Worm (Caenorhabditis elegans) whole organism, L1 larva: ENCODE data around the gene B0348.1.

ENCODE experiments used
- C16A3.4 ChIP-seq: fragments of 150-350 bp; optimal IDR thresholded peaks from 2 replicates; lab custom pipeline; 2014; ENCODE audit warnings: missing biosample characterization, missing genetic modification characterization
- F16B12.6 ChIP-seq: fragments of 150-350 bp; optimal IDR thresholded peaks from 2 replicates; lab custom pipeline; 2014; ENCODE audit warnings: missing biosample characterization, missing genetic modification characterization
- aha-1 ChIP-seq: fragments of 150-350 bp; optimal IDR thresholded peaks from 2 replicates; lab custom pipeline; 2014; ENCODE audit warnings: missing biosample characterization, missing genetic modification characterization
- blmp-1 ChIP-seq: fragments of 150-350 bp; optimal IDR thresholded peaks from 2 replicates; lab custom pipeline; 2014; ENCODE audit warnings: missing biosample characterization, missing genetic modification characterization
- ceh-63 ChIP-seq: fragments of 200-800 bp; sonication (Bioruptor generic); optimal IDR thresholded peaks from 2 replicates; lab custom pipeline; 2018; ENCODE audit warnings: mild to moderate bottlenecking, missing genetic modification characterization, missing compliant biosample characterization
- dpl-1 ChIP-seq, 3 experiments: fragments of 150-350 bp in 2 of 3; sonication (generic microtip) in 1 of 3; optimal IDR thresholded peaks; 2 replicates each; lab custom pipeline; 2014 to 2017; ENCODE audit warnings: missing biosample characterization in 3 of 3, missing genetic modification characterization in 3 of 3, missing genetic modification reagents in 3 of 3
- efl-1 ChIP-seq, 4 experiments: fragments of 150-350 bp; optimal IDR thresholded peaks in 3 of 4; peaks in 1 of 4; 1 replicate in 1 of 4; 2 replicates in 3 of 4; lab custom pipeline; 2014; ENCODE audit warnings: missing biosample characterization in 2 of 4, missing genetic modification characterization in 2 of 4, missing genetic modification reagents in 2 of 4
- egl-13 ChIP-seq: sonication (generic microtip); optimal IDR thresholded peaks from 2 replicates; lab custom pipeline; 2016; ENCODE audit warnings: missing genotype, missing genetic modification reagents, missing genetic modification characterization, missing compliant biosample characterization
- elt-2 ChIP-seq: sonication (generic microtip); optimal IDR thresholded peaks from 2 replicates; lab custom pipeline; 2016; ENCODE audit warnings: missing genetic modification characterization, mild to moderate bottlenecking, inconsistent platforms, missing compliant biosample characterization, missing genetic modification reagents
- elt-3 ChIP-seq, 6 experiments: fragments of 150-350 bp in 1 of 6; sonication (generic microtip); optimal IDR thresholded peaks; 2 replicates each; lab custom pipeline; 2017 to 2018; ENCODE audit warnings: missing biosample characterization in 6 of 6, missing genetic modification characterization in 6 of 6, inconsistent platforms in 1 of 6
- fos-1 ChIP-seq: fragments of 150-350 bp; optimal IDR thresholded peaks from 2 replicates; lab custom pipeline; 2014; ENCODE audit warnings: missing biosample characterization, missing genetic modification characterization
- grh-1 ChIP-seq: fragments of 200-800 bp; sonication (Bioruptor generic); IDR thresholded peaks from 2 replicates; pipeline ENCODE4 v1.3.6; 2022; ENCODE audit warnings: missing genetic modification reagents, missing genetic modification characterization, missing compliant biosample characterization
- hlh-4 ChIP-seq: sonication (generic microtip); optimal IDR thresholded peaks from 2 replicates; lab custom pipeline; 2016; ENCODE audit warnings: mild to moderate bottlenecking, missing genetic modification characterization, missing compliant biosample characterization
- isw-1 ChIP-seq: fragments of 200-800 bp; sonication (Bioruptor generic); IDR thresholded peaks from 2 replicates; pipeline ENCODE4 v1.3.6; 2022; ENCODE audit warnings: missing genetic modification characterization, missing compliant biosample characterization
- lin-14 ChIP-seq: fragments of 200-800 bp; sonication (Bioruptor generic); optimal IDR thresholded peaks from 2 replicates; lab custom pipeline; 2018; ENCODE audit warnings: mild to moderate bottlenecking, missing genetic modification characterization, moderate library complexity, missing compliant biosample characterization
- lin-35 ChIP-seq, 2 experiments: fragments of 150-350 bp; optimal IDR thresholded peaks; 2 replicates each; lab custom pipeline; 2014; ENCODE audit warnings: missing biosample characterization in 2 of 2, missing genetic modification characterization in 2 of 2, missing genetic modification reagents in 2 of 2
- mdl-1 ChIP-seq, 2 experiments: fragments of 150-350 bp; optimal IDR thresholded peaks; 2 replicates each; lab custom pipeline; 2014 to 2017; ENCODE audit warnings: missing biosample characterization in 2 of 2, missing genetic modification characterization in 2 of 2, inconsistent platforms in 1 of 2
- mef-2 ChIP-seq: fragments of 150-350 bp; optimal IDR thresholded peaks from 2 replicates; lab custom pipeline; 2014; ENCODE audit warnings: missing biosample characterization, missing genetic modification characterization
- mep-1 ChIP-seq: fragments of 150-350 bp; optimal IDR thresholded peaks from 2 replicates; lab custom pipeline; 2014; ENCODE audit warnings: missing biosample characterization, missing genetic modification characterization
- nhr-19 ChIP-seq: fragments of 200-800 bp; sonication (Bioruptor generic); conservative IDR thresholded peaks from 2 replicates; pipeline ENCODE4 v1.3.6; 2022; ENCODE audit warnings: missing genetic modification characterization, missing compliant biosample characterization
- nhr-47 ChIP-seq: sonication (generic microtip); optimal IDR thresholded peaks from 2 replicates; lab custom pipeline; 2016; ENCODE audit warnings: mild to moderate bottlenecking, missing genetic modification characterization, moderate library complexity, missing compliant biosample characterization
- nhr-77 ChIP-seq: fragments of 150-350 bp; optimal IDR thresholded peaks from 2 replicates; lab custom pipeline; 2014; ENCODE audit warnings: missing biosample characterization, missing genetic modification characterization
- rnt-1 ChIP-seq: sonication (generic microtip); optimal IDR thresholded peaks from 2 replicates; lab custom pipeline; 2016; ENCODE audit warnings: mild to moderate bottlenecking, missing genetic modification characterization, moderate library complexity, missing compliant biosample characterization
- snpc-4 ChIP-seq: fragments of 150-350 bp; optimal IDR thresholded peaks from 2 replicates; lab custom pipeline; 2014; ENCODE audit warnings: missing biosample characterization, missing genetic modification characterization
- sptf-1 ChIP-seq: fragments of 150-350 bp; optimal IDR thresholded peaks from 2 replicates; lab custom pipeline; 2014; ENCODE audit warnings: missing biosample characterization, missing genetic modification characterization
- unc-62 ChIP-seq: fragments of 150-350 bp; optimal IDR thresholded peaks from 2 replicates; lab custom pipeline; 2014; ENCODE audit warnings: missing biosample characterization, missing genetic modification reagents, missing genetic modification characterization
- zag-1 ChIP-seq: fragments of 150-350 bp; optimal IDR thresholded peaks from 2 replicates; lab custom pipeline; 2014; ENCODE audit warnings: missing biosample characterization, missing genetic modification characterization
- zip-4 ChIP-seq: fragments of 200-800 bp; sonication (Bioruptor generic); optimal IDR thresholded peaks from 2 replicates; lab custom pipeline; 2018; ENCODE audit warnings: mild to moderate bottlenecking, missing genetic modification characterization, moderate library complexity, missing compliant biosample characterization

The B0348.1 gene

DNA sequence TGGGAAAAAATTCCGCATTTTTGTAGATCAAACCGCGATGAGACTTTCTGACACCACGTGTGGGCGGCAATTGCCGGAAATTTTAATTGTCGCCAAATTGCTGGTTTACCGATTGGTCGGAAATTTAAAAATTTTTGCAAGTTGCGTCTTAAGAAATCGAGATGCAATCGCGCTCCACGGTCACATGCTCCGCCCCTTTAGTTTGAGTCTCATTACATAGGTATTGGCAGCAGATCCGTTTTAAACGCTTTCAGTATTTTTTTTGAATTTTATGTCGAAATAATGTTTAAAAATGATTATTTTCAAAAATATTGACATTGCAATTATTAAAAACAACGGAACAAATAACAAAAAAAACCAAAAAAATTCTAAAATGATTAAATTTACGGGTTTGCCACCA lies 37.0 kb upstream of the B0348.1 start:
- TF ChIP-seq isw-1 (no peak), elt-2 (tag; lab: Kevin White, UChicago) (no peak), efl-1 (optimal IDR thresholded peaks at IDR 0.05; lab: Kevin White, UChicago) (no peak), efl-1 (GFP tag; optimal IDR thresholded peaks at IDR 0.05 in 1 of 2; lab: Kevin White, UChicago) (peak in 1 of 2 experiments; percentile 91), sptf-1 (no peak)

DNA sequence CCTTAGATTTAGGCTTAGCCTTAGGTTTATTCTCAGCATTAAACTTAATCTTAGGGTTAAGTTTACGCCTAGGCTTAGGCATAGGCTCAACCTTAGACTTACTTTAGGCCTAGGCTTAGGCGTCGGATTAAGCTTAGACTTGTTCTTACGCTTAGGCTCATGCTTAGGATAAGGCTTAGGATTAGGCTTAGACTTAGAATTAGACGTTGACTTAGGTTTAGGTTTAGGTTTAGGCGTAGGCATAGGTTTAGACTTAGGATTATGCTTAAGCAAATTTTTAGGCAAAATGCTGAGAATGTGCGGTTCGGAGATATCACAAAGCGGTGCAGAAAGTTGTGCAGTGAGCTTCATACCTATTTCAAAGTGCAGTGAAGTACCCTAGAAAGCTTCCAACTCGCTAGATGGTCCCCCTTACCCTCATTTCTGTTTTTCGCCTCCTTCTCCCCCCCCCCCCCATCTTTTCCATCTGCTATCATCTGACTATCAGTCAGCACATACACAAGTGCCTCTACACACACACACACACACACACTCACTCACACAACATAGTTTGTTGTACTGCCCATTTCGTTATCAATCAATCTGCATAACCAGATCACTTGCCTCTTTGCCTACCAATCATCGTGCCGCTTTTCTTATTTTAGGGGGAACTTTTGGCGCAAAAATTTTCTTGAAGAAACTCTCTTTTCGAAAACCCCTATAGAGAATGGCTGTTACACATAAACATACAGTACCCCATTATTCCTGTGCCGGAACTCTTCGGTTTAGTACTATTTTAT lies 32.5 kb upstream of the B0348.1 start:
- no peak for TF ChIP-seq efl-1 (optimal IDR thresholded peaks at IDR 0.05; lab: Kevin White, UChicago)
- peak in 1 of 2 experiments; percentile 87 for TF ChIP-seq efl-1 (GFP tag; optimal IDR thresholded peaks at IDR 0.05 in 1 of 2; lab: Kevin White, UChicago)
- TF ChIP-seq nhr-47 (tag; lab: Kevin White, UChicago) = no peak
- no peak for TF ChIP-seq fos-1 (tag; lab: Kevin White, UChicago)
- no peak for TF ChIP-seq nhr-77 (tag; lab: Kevin White, UChicago)
- no peak for TF ChIP-seq mdl-1 (tag; optimal IDR thresholded peaks at IDR 0.05; lab: Kevin White, UChicago)
- TF ChIP-seq blmp-1 (tag; lab: Kevin White, UChicago) = no peak
- peak; percentile 19 for TF ChIP-seq elt-2 (tag; lab: Kevin White, UChicago)
- TF ChIP-seq lin-35 (GFP tag; optimal IDR thresholded peaks at IDR 0.05; lab: Kevin White, UChicago) = peak in 1 of 2 experiments; percentile 62
- no peak for TF ChIP-seq ceh-63 (GFP tag; lab: Kevin White, UChicago)
- no peak for TF ChIP-seq mef-2 (tag; lab: Kevin White, UChicago)
- no peak for TF ChIP-seq snpc-4 (tag; lab: Kevin White, UChicago)
- TF ChIP-seq hlh-4 (tag; lab: Kevin White, UChicago) = no peak

DNA sequence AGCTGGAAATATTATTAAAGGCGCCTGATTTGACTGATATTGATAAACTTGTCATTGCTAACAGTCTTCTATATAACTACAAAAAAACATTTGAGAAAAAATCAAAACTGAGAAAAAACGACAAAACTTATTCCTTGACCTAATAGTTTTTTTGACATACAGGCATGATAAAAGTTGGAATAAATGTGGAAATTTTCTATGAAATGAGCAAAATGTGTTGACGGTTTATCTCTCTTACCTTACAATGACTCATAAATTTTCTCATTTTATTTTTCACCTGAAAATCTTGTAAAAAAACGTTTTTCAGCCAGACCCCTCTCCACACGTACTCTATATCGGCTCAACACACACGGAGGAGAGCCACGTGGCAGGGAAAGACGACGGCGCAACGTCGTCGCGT lies 28.2 kb upstream of the B0348.1 start, which contains the start of gene egl-8:
egl-8 (plus strand) TSS at position 301 of the 400 bp plus-strand sequence.
- TF ChIP-seq mep-1 (tag; lab: Kevin White, UChicago) = no peak
- TF ChIP-seq egl-13 = no peak
- no peak for TF ChIP-seq dpl-1 (GFP tag; optimal IDR thresholded peaks at IDR 0.05; lab: Kevin White, UChicago)
- TF ChIP-seq lin-14 (GFP tag; lab: Kevin White, UChicago) = no peak
- TF ChIP-seq rnt-1 = no peak
- TF ChIP-seq elt-3 (tag; optimal IDR thresholded peaks at IDR 0.05; lab: Kevin White, UChicago) = no peak
- TF ChIP-seq unc-62 (GFP tag; lab: Kevin White, UChicago) = no peak
- TF ChIP-seq snpc-4 (tag; lab: Kevin White, UChicago) = no peak
- no peak for TF ChIP-seq C16A3.4 (tag; lab: Kevin White, UChicago)

DNA sequence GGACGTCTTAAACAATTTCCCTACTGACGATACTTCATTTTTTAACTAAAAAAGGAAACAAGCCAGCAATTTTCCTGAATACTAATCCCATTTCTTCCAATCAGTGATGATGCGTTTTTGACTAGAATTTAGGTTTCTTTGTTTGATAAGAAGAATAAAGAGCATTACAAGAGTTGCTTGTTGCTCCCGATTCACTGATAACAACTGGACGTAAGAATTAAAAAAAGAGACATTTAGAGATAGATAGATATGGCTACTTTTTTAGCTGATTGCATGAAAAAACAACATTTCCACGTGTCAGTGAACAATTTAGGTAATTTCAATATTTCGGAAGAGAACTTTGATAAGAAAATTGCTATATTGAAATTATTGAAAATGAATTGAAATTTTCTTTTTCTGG lies 26.9 kb upstream of the B0348.1 start:
- TF ChIP-seq hlh-4 (tag; lab: Kevin White, UChicago) = no peak
- TF ChIP-seq elt-2 (tag; lab: Kevin White, UChicago) = peak; percentile 56
- TF ChIP-seq efl-1 (optimal IDR thresholded peaks at IDR 0.05; lab: Kevin White, UChicago) = no peak
- peak in 1 of 2 experiments; percentile 87 for TF ChIP-seq efl-1 (GFP tag; optimal IDR thresholded peaks at IDR 0.05 in 1 of 2; lab: Kevin White, UChicago)

DNA sequence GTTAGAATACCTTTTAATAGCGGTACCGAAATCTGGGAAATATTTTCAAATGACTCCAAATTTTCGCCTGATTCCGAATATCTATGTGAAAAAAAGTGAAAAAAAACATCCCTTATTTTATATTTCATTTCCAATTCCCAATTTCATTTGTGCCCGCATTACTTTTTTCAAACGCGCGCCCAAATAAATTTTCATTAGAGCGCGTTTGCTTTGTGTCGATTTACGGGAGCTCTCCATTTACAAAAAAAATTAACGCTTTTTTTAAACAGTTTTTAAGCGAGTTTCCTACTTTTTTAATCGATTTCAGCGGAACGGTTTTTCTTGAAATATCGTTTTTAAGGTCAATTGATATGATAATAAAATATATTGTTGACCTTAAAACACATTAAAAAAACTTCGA lies 24.5 kb upstream of the B0348.1 start:
- TF ChIP-seq F16B12.6 (tag; lab: Kevin White, UChicago) (no peak), grh-1 (GFP tag; lab: Robert Waterston, UW) (no peak), efl-1 (optimal IDR thresholded peaks at IDR 0.05; lab: Kevin White, UChicago) (peak in 1 of 2 experiments; percentile 53), efl-1 (GFP tag; optimal IDR thresholded peaks at IDR 0.05 in 1 of 2; lab: Kevin White, UChicago) (peak; percentile 61 to 93), lin-35 (GFP tag; optimal IDR thresholded peaks at IDR 0.05; lab: Kevin White, UChicago) (peak; percentile 7 to 65), dpl-1 (GFP tag; optimal IDR thresholded peaks at IDR 0.05; lab: Kevin White, UChicago) (peak in 2 of 3 experiments; percentile 39 to 65)

DNA sequence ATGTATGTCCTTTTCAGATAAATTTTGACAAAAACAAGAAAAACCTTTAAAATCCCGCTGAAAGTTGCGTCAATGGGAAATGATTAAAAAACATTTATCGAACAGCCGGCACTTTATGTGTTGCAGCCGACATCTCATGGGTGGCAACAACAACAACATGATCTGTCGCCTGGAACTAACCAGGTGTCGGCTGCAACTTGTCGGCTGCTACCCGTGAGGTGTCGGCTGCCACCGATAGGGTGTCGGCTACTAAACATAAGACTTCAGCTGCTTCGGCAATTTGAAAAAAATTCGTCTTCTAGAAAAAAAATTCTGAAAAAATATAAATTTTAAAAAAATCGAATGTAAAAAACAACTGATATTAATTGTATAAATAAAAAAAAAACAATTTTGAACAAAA lies 21.1 kb upstream of the B0348.1 start:
- TF ChIP-seq zip-4 (GFP tag; lab: Kevin White, UChicago) (no peak), aha-1 (tag; lab: Kevin White, UChicago) (no peak), nhr-19 (GFP tag; lab: Robert Waterston, UW) (no peak), ceh-63 (GFP tag; lab: Kevin White, UChicago) (no peak), efl-1 (optimal IDR thresholded peaks at IDR 0.05; lab: Kevin White, UChicago) (no peak), efl-1 (GFP tag; optimal IDR thresholded peaks at IDR 0.05 in 1 of 2; lab: Kevin White, UChicago) (peak in 1 of 2 experiments; percentile 42), zag-1 (tag; lab: Kevin White, UChicago) (no peak)
